Fruit fly (Drosophila melanogaster): ENCODE data around the gene CLIP-190.
A peak's percentile ranks its signal among the peaks of the same experiment; 100 is the strongest.

Gene CLIP-190

DNA sequence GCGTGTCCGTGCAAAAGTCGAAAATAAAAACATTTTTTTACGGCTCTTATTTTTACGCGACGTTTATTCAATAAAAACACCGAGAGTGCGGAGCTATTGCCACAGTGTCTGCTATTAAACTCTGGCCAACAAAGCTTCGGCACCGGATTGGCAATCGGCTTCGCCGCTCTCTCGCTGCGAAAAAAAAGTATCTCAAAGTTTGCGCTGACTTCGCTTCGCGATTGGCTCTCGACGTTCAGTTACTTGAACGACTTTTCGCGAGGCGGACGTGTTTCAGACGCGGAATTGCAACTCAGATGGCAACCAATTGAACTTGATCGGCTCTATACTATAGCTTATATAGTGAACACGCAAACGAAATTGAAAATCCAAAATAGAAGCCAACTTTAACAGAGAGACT is 4.6 kb downstream of the CLIP-190 start (continued):
- TF ChIP-seq Dad (GFP tag; optimal IDR thresholded peaks at IDR 0.05) (no peak), CG6791 (GFP tag; IDR thresholded peaks at IDR 0.05; ENCODE audit: partially characterized antibody) (no peak), NC2β (GFP tag; optimal IDR thresholded peaks at IDR 0.05) (no peak), phol (tag; optimal IDR thresholded peaks at IDR 0.05) (no peak), Mad (GFP tag; optimal IDR thresholded peaks at IDR 0.05) (no peak), CG16779 (GFP tag; IDR thresholded peaks at IDR 0.05) (no peak), slbo (GFP tag; IDR thresholded peaks at IDR 0.05) (no peak), Lpt (GFP tag; optimal IDR thresholded peaks at IDR 0.05) (no peak), CG13296 (GFP tag; optimal IDR thresholded peaks at IDR 0.05) (no peak), Drgx (GFP tag; IDR thresholded peaks at IDR 0.05) (no peak; the same call in 1 of the 2 replicates), pho (GFP tag; optimal IDR thresholded peaks at IDR 0.05) (no peak), Ets65A (GFP tag) (no peak), CG6854 (GFP tag; optimal IDR thresholded peaks at IDR 0.05) (no peak), Abd-B (GFP tag; optimal IDR thresholded peaks at IDR 0.05) (no peak), z (GFP tag; IDR thresholded peaks at IDR 0.05) (0 out of 3 replicates have a peak, but pooled peaks have one; percentile 31), CG2712 (tag; optimal IDR thresholded peaks at IDR 0.05) (no peak), Tbp (GFP tag; optimal IDR thresholded peaks at IDR 0.05) (no peak), Taf1 (GFP tag; IDR thresholded peaks at IDR 0.05) (no peak), CG14014 (GFP tag; IDR thresholded peaks at IDR 0.05) (peak; percentile 28; the same call in 1 of the 2 replicates), fru (optimal IDR thresholded peaks at IDR 0.05) (no peak), corto (GFP tag; optimal IDR thresholded peaks at IDR 0.05) (peak; percentile 29), Dbx (GFP tag; IDR thresholded peaks at IDR 0.05) (peak; percentile 45; the same call in 2 of the 3 replicates), CHES-1-like (GFP tag; optimal IDR thresholded peaks at IDR 0.05) (no peak), Hmr (GFP tag; optimal IDR thresholded peaks at IDR 0.05) (peak; percentile 11), gro (GFP tag; optimal IDR thresholded peaks at IDR 0.05) (peak; percentile 26), dmrt11E (tag; optimal IDR thresholded peaks at IDR 0.05) (no peak), CG18599 (GFP tag; optimal IDR thresholded peaks at IDR 0.05) (peak; percentile 44), Dref (GFP tag; IDR thresholded peaks at IDR 0.05) (no peak), crp (GFP tag; optimal IDR thresholded peaks at IDR 0.05) (no peak), jumu (GFP tag; optimal IDR thresholded peaks at IDR 0.05) (no peak), CkIIα-i1 (GFP tag; IDR thresholded peaks at IDR 0.05) (no peak), Med (GFP tag) (peak; percentile 81), bcd (GFP tag; optimal IDR thresholded peaks at IDR 0.05) (no peak), cas (GFP tag; IDR thresholded peaks at IDR 0.05) (no peak), h (optimal IDR thresholded peaks at IDR 0.05) (no peak), Sin3A (optimal IDR thresholded peaks at IDR 0.05) (no peak), CG13424 (tag; optimal IDR thresholded peaks at IDR 0.05) (no peak), CG6813 (GFP tag; optimal IDR thresholded peaks at IDR 0.05) (no peak), CG10366 (GFP tag; IDR thresholded peaks at IDR 0.05) (no peak), Nf-YA (GFP tag; IDR thresholded peaks at IDR 0.05) (no peak), D19A (tag; optimal IDR thresholded peaks at IDR 0.05) (no peak), CG9932 (GFP tag; IDR thresholded peaks at IDR 0.05) (no peak), CG11093 (GFP tag; IDR thresholded peaks at IDR 0.05) (no peak), Trl (optimal IDR thresholded peaks at IDR 0.05) (peak in 1 of 2 experiments; percentile 51), Trl (GFP tag; optimal IDR thresholded peaks at IDR 0.05) (no peak), CG12299 (tag; optimal IDR thresholded peaks at IDR 0.05) (no peak), CG1647 (GFP tag; optimal IDR thresholded peaks at IDR 0.05) (no peak), crc (GFP tag; optimal IDR thresholded peaks at IDR 0.05) (no peak), Chrac-16 (GFP tag; optimal IDR thresholded peaks at IDR 0.05) (no peak), gsb (GFP tag; IDR thresholded peaks at IDR 0.05) (0 out of 2 replicates have a peak, but pooled peaks have one; percentile 7), mam (GFP tag; optimal IDR thresholded peaks at IDR 0.05) (no peak), CG2129 (GFP tag; IDR thresholded peaks at IDR 0.05; ENCODE audit: partially characterized antibody) (no peak), CG10543 (GFP tag; optimal IDR thresholded peaks at IDR 0.05) (peak; percentile 42), Hmx (GFP tag; optimal IDR thresholded peaks at IDR 0.05) (no peak)
